Worm (Caenorhabditis elegans): ENCODE results near the gene srx-34.

Gene srx-34

ce11 chrV:7095254-7095990, 24.6 kb downstream of the srx-34 start:
- no peak for TF ChIP-seq hmg-4 (GFP tag; optimal IDR thresholded peaks at IDR 0.05)
- no peak for TF ChIP-seq tbx-37 (GFP tag; conservative IDR thresholded peaks at IDR 0.05)
- no peak for TF ChIP-seq ceh-36 (tag; optimal IDR thresholded peaks at IDR 0.05)
- TF ChIP-seq ets-7 (tag; optimal IDR thresholded peaks at IDR 0.05), result no peak
- TF ChIP-seq F13C5.2 (tag; optimal IDR thresholded peaks at IDR 0.05), result no peak
- no peak for TF ChIP-seq ama-1 (optimal IDR thresholded peaks at IDR 0.05)
- TF ChIP-seq flt-1 (GFP tag; IDR thresholded peaks at IDR 0.05), result no peak

ce11 chrV:7093720-7094401, 26.2 kb downstream of the srx-34 start, which contains the start of gene nhr-135:
nhr-135 (minus strand) TSS chrV:7093770.
- TF ChIP-seq hnd-1 (tag; optimal IDR thresholded peaks at IDR 0.05) (no peak), B0310.2 (tag; optimal IDR thresholded peaks at IDR 0.05) (no peak), flt-1 (GFP tag; IDR thresholded peaks at IDR 0.05) (no peak), tbx-11 (GFP tag; IDR thresholded peaks at IDR 0.05) (no peak), ceh-13 (GFP tag; optimal IDR thresholded peaks at IDR 0.05) (no peak), scrt-1 (GFP tag; IDR thresholded peaks at IDR 0.05) (no peak), ama-1 (optimal IDR thresholded peaks at IDR 0.05) (no peak), hmg-4 (GFP tag; optimal IDR thresholded peaks at IDR 0.05) (no peak), aly-1 (tag; optimal IDR thresholded peaks at IDR 0.05) (no peak)

ce11 chrV:7091287-7091686, 28.8 kb downstream of the srx-34 start, which contains the start of gene nhr-286:
nhr-286 (minus strand) TSS chrV:7091610.
- TF ChIP-seq sea-1 (GFP tag; conservative IDR thresholded peaks at IDR 0.05) (no peak), aly-1 (tag; optimal IDR thresholded peaks at IDR 0.05) (no peak), tbx-37 (GFP tag; conservative IDR thresholded peaks at IDR 0.05) (no peak), tbx-11 (GFP tag; IDR thresholded peaks at IDR 0.05) (no peak), hnd-1 (tag; optimal IDR thresholded peaks at IDR 0.05) (no peak), hmg-4 (GFP tag; optimal IDR thresholded peaks at IDR 0.05) (no peak), pes-1 (GFP tag; IDR thresholded peaks at IDR 0.05) (no peak), ceh-36 (tag; optimal IDR thresholded peaks at IDR 0.05) (no peak), flt-1 (GFP tag; IDR thresholded peaks at IDR 0.05) (no peak)

- no peak for TF ChIP-seq F13C5.2 (tag; optimal IDR thresholded peaks at IDR 0.05)
- no peak for TF ChIP-seq ets-7 (tag; optimal IDR thresholded peaks at IDR 0.05)
Observed at ce11 chrV:7089217-7089616, 30.9 kb downstream of the srx-34 start.

- TF ChIP-seq ama-1 (optimal IDR thresholded peaks at IDR 0.05) (no peak), aly-1 (tag; optimal IDR thresholded peaks at IDR 0.05) (no peak), flt-1 (GFP tag; IDR thresholded peaks at IDR 0.05) (no peak), B0310.2 (tag; optimal IDR thresholded peaks at IDR 0.05) (no peak), ceh-36 (tag; optimal IDR thresholded peaks at IDR 0.05) (no peak), F13C5.2 (tag; optimal IDR thresholded peaks at IDR 0.05) (no peak), tbx-11 (GFP tag; IDR thresholded peaks at IDR 0.05) (no peak), hmbx-1 (tag; optimal IDR thresholded peaks at IDR 0.05) (no peak), hmg-4 (GFP tag; optimal IDR thresholded peaks at IDR 0.05) (no peak), sea-1 (GFP tag; conservative IDR thresholded peaks at IDR 0.05) (no peak), ets-7 (tag; optimal IDR thresholded peaks at IDR 0.05) (no peak), pes-1 (GFP tag; IDR thresholded peaks at IDR 0.05) (no peak), tra-4 (tag; optimal IDR thresholded peaks at IDR 0.05) (no peak), hnd-1 (tag; optimal IDR thresholded peaks at IDR 0.05) (no peak), tbx-37 (GFP tag; conservative IDR thresholded peaks at IDR 0.05) (no peak), scrt-1 (GFP tag; IDR thresholded peaks at IDR 0.05) (no peak)
Observed at ce11 chrV:7087340-7087739, 32.7 kb downstream of the srx-34 start.

- TF ChIP-seq ceh-36 (tag; optimal IDR thresholded peaks at IDR 0.05) (no peak), pes-1 (GFP tag; IDR thresholded peaks at IDR 0.05) (no peak), hmbx-1 (tag; optimal IDR thresholded peaks at IDR 0.05) (no peak), tbx-37 (GFP tag; conservative IDR thresholded peaks at IDR 0.05) (no peak)
Observed at ce11 chrV:7085518-7086104, 34.5 kb downstream of the srx-34 start, which contains the start of gene VC5.2. VC5.2 (plus strand) TSS chrV:7085956.

- TF ChIP-seq tbx-37 (GFP tag; conservative IDR thresholded peaks at IDR 0.05) (peak; percentile 67), hmg-4 (GFP tag; optimal IDR thresholded peaks at IDR 0.05) (peak; percentile 43), scrt-1 (GFP tag; IDR thresholded peaks at IDR 0.05) (no peak), F13C5.2 (tag; optimal IDR thresholded peaks at IDR 0.05) (peak; percentile 39)
Observed at ce11 chrV:7084612-7085139, 35.4 kb downstream of the srx-34 start, which contains the start of gene mys-1. mys-1 (minus strand) TSS chrV:7084662.

ce11 chrV:7079388-7079787, 40.7 kb downstream of the srx-34 start:
- TF ChIP-seq sea-1 (GFP tag; conservative IDR thresholded peaks at IDR 0.05), result no peak
- no peak for TF ChIP-seq hmbx-1 (tag; optimal IDR thresholded peaks at IDR 0.05)
- TF ChIP-seq scrt-1 (GFP tag; IDR thresholded peaks at IDR 0.05), result no peak
- TF ChIP-seq tbx-11 (GFP tag; IDR thresholded peaks at IDR 0.05), result no peak
- TF ChIP-seq tbx-37 (GFP tag; conservative IDR thresholded peaks at IDR 0.05), result no peak

All from whole organism, early embryonic.